Fruit fly (Drosophila melanogaster): ENCODE data around the gene CG31142.
A peak's percentile ranks its signal among the peaks of the same experiment; 100 is the strongest.

CG31142 gene

DNA sequence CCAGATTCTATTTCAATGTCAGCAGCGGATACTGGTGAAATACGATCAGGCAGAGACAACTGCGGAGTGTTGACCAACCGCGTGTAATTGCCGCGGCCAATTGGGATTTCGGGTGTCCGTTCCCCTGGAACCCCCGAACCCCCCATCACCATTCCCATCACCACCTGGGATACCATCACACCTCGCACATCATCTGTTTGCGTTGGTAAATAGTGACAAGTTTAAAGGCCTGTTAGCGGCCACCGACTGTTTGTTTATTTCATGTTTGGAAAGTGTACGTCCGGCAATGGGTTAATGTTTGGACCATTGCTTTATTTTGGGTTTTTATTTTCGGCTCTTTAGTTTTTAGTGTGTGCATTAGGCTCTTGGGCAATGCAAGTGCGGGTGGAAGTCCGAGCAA, 18.0 kb downstream of the CG31142 start (continued):
- TF ChIP-seq CG12744 (GFP tag; optimal IDR thresholded peaks at IDR 0.05) (no peak), CG8388 (GFP tag; optimal IDR thresholded peaks at IDR 0.05) (no peak), CG3407 (GFP tag; optimal IDR thresholded peaks at IDR 0.05) (peak; percentile 45), CG2202 (tag; optimal IDR thresholded peaks at IDR 0.05) (peak; percentile 8), CG16863 (GFP tag; optimal IDR thresholded peaks at IDR 0.05) (no peak), onecut (GFP tag; IDR thresholded peaks at IDR 0.05) (no peak), fd96Cb (tag; optimal IDR thresholded peaks at IDR 0.05) (no peak), Taf1 (GFP tag; IDR thresholded peaks at IDR 0.05) (no peak), CHES-1-like (GFP tag; optimal IDR thresholded peaks at IDR 0.05) (no peak), yki (optimal IDR thresholded peaks at IDR 0.05) (no peak), Gsc (GFP tag; IDR thresholded peaks at IDR 0.05) (no peak), unc-4 (GFP tag; IDR thresholded peaks at IDR 0.05; ENCODE audit: partially characterized antibody) (no peak), fu2 (GFP tag; optimal IDR thresholded peaks at IDR 0.05) (no peak), slou (GFP tag; optimal IDR thresholded peaks at IDR 0.05) (no peak), Nf-YC (tag; optimal IDR thresholded peaks at IDR 0.05) (no peak), Mrtf (GFP tag; IDR thresholded peaks at IDR 0.05) (no peak), CG12769 (tag; optimal IDR thresholded peaks at IDR 0.05) (peak; percentile 36), CG1603 (tag; optimal IDR thresholded peaks at IDR 0.05) (peak; percentile 34), CkIIα-i1 (GFP tag; IDR thresholded peaks at IDR 0.05) (no peak), YL-1 (GFP tag; optimal IDR thresholded peaks at IDR 0.05) (no peak), gfzf (GFP tag; optimal IDR thresholded peaks at IDR 0.05) (no peak), kah (GFP tag; optimal IDR thresholded peaks at IDR 0.05) (no peak), p53 (GFP tag; optimal IDR thresholded peaks at IDR 0.05) (no peak), pan (optimal IDR thresholded peaks at IDR 0.05) (no peak), pan (GFP tag; optimal IDR thresholded peaks at IDR 0.05 in 1 of 2, IDR thresholded peaks at IDR 0.05 in 1 of 2) (no peak), pita (GFP tag; optimal IDR thresholded peaks at IDR 0.05) (no peak), CG4360 (GFP tag; IDR thresholded peaks at IDR 0.05) (no peak), CG10209 (GFP tag; optimal IDR thresholded peaks at IDR 0.05) (peak; percentile 19), CG7786 (GFP tag; optimal IDR thresholded peaks at IDR 0.05) (no peak), fd3F (GFP tag; optimal IDR thresholded peaks at IDR 0.05) (no peak), CoRest (tag; optimal IDR thresholded peaks at IDR 0.05) (peak; percentile 2), Camta (GFP tag; optimal IDR thresholded peaks at IDR 0.05) (no peak), Atf6 (GFP tag; IDR thresholded peaks at IDR 0.05) (no peak), hth (optimal IDR thresholded peaks at IDR 0.05) (no peak), CG11560 (tag; IDR thresholded peaks at IDR 0.05) (no peak), Lhr (GFP tag; optimal IDR thresholded peaks at IDR 0.05) (no peak), CG17385 (GFP tag; optimal IDR thresholded peaks at IDR 0.05) (peak; percentile 19), CG2678 (tag; optimal IDR thresholded peaks at IDR 0.05) (no peak), mld (GFP tag; IDR thresholded peaks at IDR 0.05; ENCODE audit: partially characterized antibody) (no peak), jigr1 (GFP tag; IDR thresholded peaks at IDR 0.05) (no peak), phol (tag; optimal IDR thresholded peaks at IDR 0.05) (no peak), Dfd (GFP tag; optimal IDR thresholded peaks at IDR 0.05) (no peak), dm (GFP tag; optimal IDR thresholded peaks at IDR 0.05) (no peak), bsh (GFP tag; optimal IDR thresholded peaks at IDR 0.05) (peak in 1 of 2 experiments; percentile 22), wek (GFP tag; optimal IDR thresholded peaks at IDR 0.05) (peak; percentile 79), ac (GFP tag; optimal IDR thresholded peaks at IDR 0.05) (no peak), ham (GFP tag; IDR thresholded peaks at IDR 0.05) (no peak), chif (GFP tag; optimal IDR thresholded peaks at IDR 0.05) (no peak), Myb (GFP tag; optimal IDR thresholded peaks at IDR 0.05) (no peak), ab (GFP tag; optimal IDR thresholded peaks at IDR 0.05) (no peak), Adf1 (GFP tag; IDR thresholded peaks at IDR 0.05) (no peak), danr (GFP tag; IDR thresholded peaks at IDR 0.05) (no peak), CG13424 (tag; optimal IDR thresholded peaks at IDR 0.05) (peak; percentile 31)

Measured in whole organism, embryonic.